Worm (Caenorhabditis elegans) whole organism, L4 larva: Measurements from ENCODE around the gene Y62H9A.1.

Source experiments
- T26A8.4 ChIP-seq: fragments of 200-800 bp; sonication (Bioruptor generic); IDR thresholded peaks from 2 replicates; pipeline ENCODE4 v1.3.6; 2022; ENCODE audit warnings: missing genetic modification characterization, missing compliant biosample characterization
- duxl-1 ChIP-seq: sonication (generic microtip); optimal IDR thresholded peaks from 2 replicates; lab custom pipeline; 2016; ENCODE audit warnings: mild to moderate bottlenecking, missing genetic modification characterization, moderate library complexity, missing compliant biosample characterization; ENCODE audit not compliant: poor library complexity
- hif-1 ChIP-seq, 2 experiments: sonication (generic microtip); optimal IDR thresholded peaks; 2 replicates each; lab custom pipeline; 2016 to 2017; ENCODE audit warnings: missing compliant biosample characterization in 2 of 2, missing genetic modification characterization in 2 of 2, missing genetic modification reagents in 2 of 2, missing genotype in 2 of 2, mild to moderate bottlenecking in 1 of 2
- nhr-11 ChIP-seq: fragments of 150-350 bp; optimal IDR thresholded peaks from 2 replicates; lab custom pipeline; 2014; ENCODE audit warnings: missing biosample characterization, missing genetic modification characterization
- pha-4 ChIP-seq, 2 experiments: fragments of 150-350 bp in 1 of 2; fragments of 200-800 bp in 1 of 2; sonication (Bioruptor generic) in 1 of 2; IDR thresholded peaks in 1 of 2; optimal IDR thresholded peaks in 1 of 2; 2 replicates each; pipeline versions ENCODE4 v1.3.6 to Lab custom; 2014 to 2022; ENCODE audit warnings: missing genetic modification characterization in 2 of 2, missing genetic modification reagents in 2 of 2, missing biosample characterization in 1 of 2, missing compliant biosample characterization in 1 of 2

ce11 chrX:11924158-11924557 is 48.8 kb downstream of the Y62H9A.1 start, which contains the start of gene F55G7.1:
- TF ChIP-seq T26A8.4 (GFP tag; lab: Robert Waterston, UW), result no peak
- TF ChIP-seq nhr-11 (tag; lab: Kevin White, UChicago), result no peak
- no peak for TF ChIP-seq hif-1 (tag; optimal IDR thresholded peaks at IDR 0.05; lab: Kevin White, UChicago)
- TF ChIP-seq duxl-1 (tag; lab: Kevin White, UChicago), result peak; percentile 95
- no peak; the same call in 1 of the 2 replicates for TF ChIP-seq pha-4 (GFP tag; IDR thresholded peaks at IDR 0.05; lab: Robert Waterston, UW)
- TF ChIP-seq pha-4 (tag; optimal IDR thresholded peaks at IDR 0.05; lab: Kevin White, UChicago), result no peak
